Worm (Caenorhabditis elegans) whole organism, midembryonic: Measurements from ENCODE around the gene srx-135.

Source experiments
- cog-1 ChIP-seq: sonication (generic microtip); optimal IDR thresholded peaks from 2 replicates; lab custom pipeline; 2016; ENCODE audit warnings: missing genetic modification characterization, missing compliant biosample characterization
- flt-1 ChIP-seq: fragments of 200-800 bp; sonication (Bioruptor generic); IDR thresholded peaks from 2 replicates; pipeline ENCODE4 v1.3.6; 2022; ENCODE audit warnings: missing genetic modification characterization, missing compliant biosample characterization
- med-1 ChIP-seq: sonication (generic microtip); optimal IDR thresholded peaks from 2 replicates; lab custom pipeline; 2017; ENCODE audit warnings: missing genetic modification characterization, mild to moderate bottlenecking, missing compliant biosample characterization, antibody characterized with exemption, missing genetic modification reagents; ENCODE audit not compliant: insufficient read depth
- tab-1 ChIP-seq: fragments of 200-800 bp; sonication (Bioruptor generic); IDR thresholded peaks from 2 replicates; pipeline ENCODE4 v1.3.6; 2022; ENCODE audit warnings: missing genetic modification characterization, missing compliant biosample characterization

- no peak for TF ChIP-seq cog-1
- no peak for TF ChIP-seq flt-1 (GFP tag; lab: Robert Waterston, UW)
- TF ChIP-seq med-1 (GFP tag; lab: Kevin White, UChicago) = no peak
- no peak for TF ChIP-seq tab-1
Observed at ce11 chrV:13898356-13898755, 39.4 kb downstream of the srx-135 start, which contains the start of gene cyp-35C1.
